Worm (Caenorhabditis elegans) whole organism, L2 larva: Measurements from ENCODE around the gene F40F9.10.

ENCODE experiments used
- C34F6.9 ChIP-seq: fragments of 150-350 bp; optimal IDR thresholded peaks from 2 replicates; lab custom pipeline; 2014; ENCODE audit warnings: missing biosample characterization, missing genetic modification characterization
- F13H6.1 ChIP-seq: sonication (generic microtip); optimal IDR thresholded peaks from 2 replicates; lab custom pipeline; 2016; ENCODE audit warnings: missing genetic modification characterization, missing compliant biosample characterization
- R02D3.7 ChIP-seq: fragments of 150-350 bp; optimal IDR thresholded peaks from 2 replicates; lab custom pipeline; 2014; ENCODE audit warnings: missing biosample characterization, missing genetic modification characterization
- Y55F3AM.14 ChIP-seq: fragments of 200-800 bp; sonication (Bioruptor generic); optimal IDR thresholded peaks from 2 replicates; lab custom pipeline; 2018; ENCODE audit warnings: mild to moderate bottlenecking, missing genetic modification characterization, missing compliant biosample characterization
- ZK546.5 ChIP-seq: sonication (generic microtip); optimal IDR thresholded peaks from 2 replicates; lab custom pipeline; 2017; ENCODE audit warnings: missing biosample characterization, missing genetic modification characterization
- alr-1 ChIP-seq: fragments of 150-350 bp; optimal IDR thresholded peaks from 2 replicates; lab custom pipeline; 2014; ENCODE audit warnings: missing biosample characterization, missing genetic modification characterization
- aly-2 ChIP-seq: fragments of 150-350 bp; optimal IDR thresholded peaks from 2 replicates; lab custom pipeline; 2014; ENCODE audit warnings: missing biosample characterization, missing genetic modification characterization
- ama-1 ChIP-seq: fragments of 150-350 bp; optimal IDR thresholded peaks from 2 replicates; lab custom pipeline; 2018; ENCODE audit warnings: inconsistent platforms
- blmp-1 ChIP-seq: sonication (generic microtip); optimal IDR thresholded peaks from 2 replicates; lab custom pipeline; 2017; ENCODE audit warnings: missing genetic modification characterization, mild to moderate bottlenecking, missing compliant biosample characterization, antibody characterized with exemption, moderate library complexity; ENCODE audit not compliant: insufficient read depth
- ceh-16 ChIP-seq: fragments of 150-350 bp; optimal IDR thresholded peaks from 2 replicates; lab custom pipeline; 2014; ENCODE audit warnings: missing biosample characterization, missing genetic modification characterization
- ceh-82 ChIP-seq: fragments of 150-350 bp; optimal IDR thresholded peaks from 2 replicates; lab custom pipeline; 2014; ENCODE audit warnings: missing biosample characterization, missing genetic modification characterization
- crh-2 ChIP-seq: sonication (generic microtip); optimal IDR thresholded peaks from 2 replicates; lab custom pipeline; 2017; ENCODE audit warnings: missing biosample characterization, missing genetic modification characterization
- dmd-4 ChIP-seq: sonication (generic microtip); optimal IDR thresholded peaks from 2 replicates; lab custom pipeline; 2017; ENCODE audit warnings: missing biosample characterization, missing genetic modification characterization
- egl-27 ChIP-seq: sonication (generic microtip); optimal IDR thresholded peaks from 3 replicates; lab custom pipeline; 2017; ENCODE audit warnings: missing biosample characterization, missing genetic modification reagents, missing genetic modification characterization
- elt-1 ChIP-seq: fragments of 150-350 bp; optimal IDR thresholded peaks from 2 replicates; lab custom pipeline; 2014; ENCODE audit warnings: missing biosample characterization, missing genetic modification characterization
- elt-3 ChIP-seq: sonication (generic microtip); optimal IDR thresholded peaks from 2 replicates; lab custom pipeline; 2017; ENCODE audit warnings: missing biosample characterization, missing genetic modification characterization
- fos-1 ChIP-seq: fragments of 150-350 bp; optimal IDR thresholded peaks from 2 replicates; lab custom pipeline; 2014; ENCODE audit warnings: missing biosample characterization, missing genetic modification characterization
- gmeb-1 ChIP-seq: fragments of 150-350 bp; optimal IDR thresholded peaks from 2 replicates; lab custom pipeline; 2014; ENCODE audit warnings: missing biosample characterization, missing genetic modification characterization
- lin-11 ChIP-seq: fragments of 150-350 bp; sonication (generic microtip); optimal IDR thresholded peaks from 2 replicates; lab custom pipeline; 2014; ENCODE audit warnings: missing biosample characterization, missing genetic modification characterization, inconsistent platforms, mixed read lengths
- lin-13 ChIP-seq: fragments of 150-350 bp; optimal IDR thresholded peaks from 2 replicates; lab custom pipeline; 2014; ENCODE audit warnings: missing biosample characterization, missing genetic modification reagents, missing genetic modification characterization
- lin-39 ChIP-seq: fragments of 150-350 bp; optimal IDR thresholded peaks from 2 replicates; lab custom pipeline; 2014; ENCODE audit warnings: missing biosample characterization, missing genetic modification reagents, missing genetic modification characterization
- lsy-2 ChIP-seq, 2 experiments: fragments of 150-350 bp in 1 of 2; sonication (generic microtip) in 1 of 2; optimal IDR thresholded peaks; 2 replicates each; lab custom pipeline; 2014 to 2017; ENCODE audit warnings: missing biosample characterization in 2 of 2, missing genetic modification characterization in 2 of 2
- mab-5 ChIP-seq: fragments of 150-350 bp; optimal IDR thresholded peaks from 2 replicates; lab custom pipeline; 2014; ENCODE audit warnings: missing biosample characterization, missing genetic modification characterization
- mbf-1 ChIP-seq: sonication (generic microtip); optimal IDR thresholded peaks from 2 replicates; lab custom pipeline; 2017; ENCODE audit warnings: missing biosample characterization, missing genetic modification characterization
- mdl-1 ChIP-seq, 2 experiments: fragments of 150-350 bp in 1 of 2; sonication (generic microtip) in 1 of 2; optimal IDR thresholded peaks; 2 replicates each; lab custom pipeline; 2017; ENCODE audit warnings: missing biosample characterization in 2 of 2, missing genetic modification characterization in 2 of 2
- nhr-10 ChIP-seq: sonication (generic microtip); optimal IDR thresholded peaks from 2 replicates; lab custom pipeline; 2017; ENCODE audit warnings: missing biosample characterization, missing genetic modification characterization
- nhr-11 ChIP-seq: fragments of 150-350 bp; optimal IDR thresholded peaks from 2 replicates; lab custom pipeline; 2014; ENCODE audit warnings: missing biosample characterization, missing genetic modification characterization
- nhr-12 ChIP-seq: fragments of 150-350 bp; optimal IDR thresholded peaks from 2 replicates; lab custom pipeline; 2014; ENCODE audit warnings: missing biosample characterization, missing genetic modification characterization
- nhr-129 ChIP-seq: fragments of 150-350 bp; optimal IDR thresholded peaks from 2 replicates; lab custom pipeline; 2014; ENCODE audit warnings: missing biosample characterization, missing genetic modification characterization
- nhr-21 ChIP-seq: fragments of 150-350 bp; optimal IDR thresholded peaks from 2 replicates; lab custom pipeline; 2014; ENCODE audit warnings: missing biosample characterization, missing genetic modification characterization
- nhr-23 ChIP-seq: fragments of 150-350 bp; optimal IDR thresholded peaks from 2 replicates; lab custom pipeline; 2014; ENCODE audit warnings: missing biosample characterization, missing genetic modification reagents, missing genetic modification characterization
- nhr-237 ChIP-seq: fragments of 150-350 bp; optimal IDR thresholded peaks from 2 replicates; lab custom pipeline; 2014; ENCODE audit warnings: missing biosample characterization, missing genetic modification characterization
- nhr-25 ChIP-seq: fragments of 150-350 bp; sonication (generic microtip); optimal IDR thresholded peaks from 3 replicates; lab custom pipeline; 2014; ENCODE audit warnings: missing biosample characterization, missing genetic modification characterization
- nhr-6 ChIP-seq: fragments of 150-350 bp; optimal IDR thresholded peaks from 2 replicates; lab custom pipeline; 2014; ENCODE audit warnings: missing biosample characterization, missing genetic modification characterization
- nhr-77 ChIP-seq: fragments of 150-350 bp; optimal IDR thresholded peaks from 2 replicates; lab custom pipeline; 2014; ENCODE audit warnings: missing biosample characterization, missing genetic modification characterization
- peb-1 ChIP-seq: fragments of 150-350 bp; optimal IDR thresholded peaks from 2 replicates; lab custom pipeline; 2014; ENCODE audit warnings: missing biosample characterization, missing genetic modification characterization
- sem-4 ChIP-seq: fragments of 150-350 bp; optimal IDR thresholded peaks from 2 replicates; lab custom pipeline; 2014; ENCODE audit warnings: missing biosample characterization, missing genetic modification reagents, missing genetic modification characterization
- skn-1 ChIP-seq: sonication (generic microtip); optimal IDR thresholded peaks from 2 replicates; lab custom pipeline; 2017; ENCODE audit warnings: missing biosample characterization, missing genetic modification characterization
- sma-3 ChIP-seq: sonication (generic microtip); optimal IDR thresholded peaks from 2 replicates; lab custom pipeline; 2016; ENCODE audit warnings: missing genetic modification reagents, missing genetic modification characterization, missing compliant biosample characterization
- sma-9 ChIP-seq, 2 experiments: fragments of 150-350 bp in 1 of 2; sonication (generic microtip) in 1 of 2; optimal IDR thresholded peaks; 2 replicates each; lab custom pipeline; 2014 to 2016; ENCODE audit warnings: missing genetic modification characterization in 2 of 2, mild to moderate bottlenecking in 1 of 2, missing biosample characterization in 1 of 2, missing compliant biosample characterization in 1 of 2, missing genetic modification reagents in 1 of 2, moderate library complexity in 1 of 2
- snpc-4 ChIP-seq: fragments of 150-350 bp; optimal IDR thresholded peaks from 2 replicates; lab custom pipeline; 2014; ENCODE audit warnings: missing biosample characterization, missing genetic modification characterization
- unc-39 ChIP-seq: fragments of 150-350 bp; optimal IDR thresholded peaks from 2 replicates; lab custom pipeline; 2014; ENCODE audit warnings: missing biosample characterization, missing genetic modification characterization
- unc-55 ChIP-seq: fragments of 150-350 bp; sonication (generic microtip); optimal IDR thresholded peaks from 3 replicates; lab custom pipeline; 2014; ENCODE audit warnings: missing biosample characterization, missing genetic modification reagents, missing genetic modification characterization
- unc-62 ChIP-seq: fragments of 150-350 bp; optimal IDR thresholded peaks from 2 replicates; lab custom pipeline; 2014; ENCODE audit warnings: missing biosample characterization, missing genetic modification reagents, missing genetic modification characterization
- zag-1 ChIP-seq: fragments of 150-350 bp; optimal IDR thresholded peaks from 2 replicates; lab custom pipeline; 2014; ENCODE audit warnings: missing biosample characterization, missing genetic modification characterization
- ztf-1 ChIP-seq: fragments of 200-800 bp; sonication (Bioruptor generic); conservative IDR thresholded peaks from 2 replicates; pipeline ENCODE4 v1.3.6; 2022; ENCODE audit warnings: missing genetic modification characterization, missing compliant biosample characterization
- ztf-4 ChIP-seq: fragments of 150-350 bp; optimal IDR thresholded peaks from 2 replicates; lab custom pipeline; 2014; ENCODE audit warnings: missing biosample characterization, missing genetic modification characterization

F40F9.10 gene

ce11 chrV:9750308-9750707, 36.9 kb upstream of the F40F9.10 start, which contains the start of gene F58E6.4:
Gene F58E6.4, minus strand, starts transcription at chrV:9750408.
- TF ChIP-seq ztf-1 (no peak), sma-9 (GFP tag; optimal IDR thresholded peaks at IDR 0.05; lab: Kevin White, UChicago) (no peak), sma-9 (tag; optimal IDR thresholded peaks at IDR 0.05; lab: Kevin White, UChicago) (no peak), mab-5 (tag; lab: Kevin White, UChicago) (no peak), ceh-16 (tag; lab: Kevin White, UChicago) (no peak), gmeb-1 (tag; lab: Kevin White, UChicago) (no peak), peb-1 (no peak), nhr-23 (tag; lab: Kevin White, UChicago) (no peak), ceh-82 (tag; lab: Kevin White, UChicago) (no peak), nhr-129 (tag; lab: Kevin White, UChicago) (no peak), ztf-4 (no peak), nhr-77 (no peak), Y55F3AM.14 (GFP tag; lab: Kevin White, UChicago) (no peak), unc-39 (tag; lab: Kevin White, UChicago) (no peak), dmd-4 (no peak), fos-1 (no peak)

- TF ChIP-seq sem-4 (tag; lab: Kevin White, UChicago) (no peak), nhr-237 (tag; lab: Kevin White, UChicago) (no peak), ZK546.5 (no peak), lin-13 (GFP tag; lab: Kevin White, UChicago) (no peak), mab-5 (tag; lab: Kevin White, UChicago) (no peak), mbf-1 (tag; lab: Kevin White, UChicago) (no peak), ceh-16 (tag; lab: Kevin White, UChicago) (no peak), ceh-82 (tag; lab: Kevin White, UChicago) (no peak), snpc-4 (tag; lab: Kevin White, UChicago) (no peak), egl-27 (tag; lab: Kevin White, UChicago) (no peak), unc-39 (tag; lab: Kevin White, UChicago) (no peak), fos-1 (no peak), nhr-23 (tag; lab: Kevin White, UChicago) (no peak), ztf-4 (no peak)
Observed at ce11 chrV:9744934-9745333, 31.5 kb upstream of the F40F9.10 start, which contains the start of gene F58E6.13. Gene F58E6.13, plus strand, starts transcription at chrV:9745234.

ce11 chrV:9740858-9741257, 27.4 kb upstream of the F40F9.10 start, which contains the start of gene sta-2:
Gene sta-2, plus strand, starts transcription at chrV:9741206.
- no peak for TF ChIP-seq nhr-12 (tag; lab: Kevin White, UChicago)
- TF ChIP-seq Y55F3AM.14 (GFP tag; lab: Kevin White, UChicago): no peak
- no peak for TF ChIP-seq unc-62 (GFP tag; lab: Kevin White, UChicago)
- no peak for TF ChIP-seq nhr-11 (tag; lab: Kevin White, UChicago)
- no peak for TF ChIP-seq elt-1 (tag; lab: Kevin White, UChicago)
- TF ChIP-seq ZK546.5: no peak
- TF ChIP-seq lin-39 (tag; lab: Kevin White, UChicago): no peak
- TF ChIP-seq skn-1 (tag; lab: Kevin White, UChicago): no peak
- no peak for TF ChIP-seq mab-5 (tag; lab: Kevin White, UChicago)
- TF ChIP-seq lin-11 (tag; lab: Kevin White, UChicago): no peak
- TF ChIP-seq nhr-237 (tag; lab: Kevin White, UChicago): no peak
- TF ChIP-seq nhr-10 (tag; lab: Kevin White, UChicago): no peak
- peak; percentile 42 for TF ChIP-seq gmeb-1 (tag; lab: Kevin White, UChicago)
- no peak for TF ChIP-seq R02D3.7 (tag; lab: Kevin White, UChicago)
- no peak for TF ChIP-seq unc-55 (GFP tag; lab: Kevin White, UChicago)
- TF ChIP-seq crh-2 (tag; lab: Kevin White, UChicago): peak; percentile 22
- TF ChIP-seq nhr-25 (tag; lab: Kevin White, UChicago): peak; percentile 81
- TF ChIP-seq ztf-4: peak; percentile 36
- no peak for TF ChIP-seq mbf-1 (tag; lab: Kevin White, UChicago)
- TF ChIP-seq ama-1 (lab: Kevin White, UChicago): no peak
- TF ChIP-seq dmd-4: no peak
- TF ChIP-seq zag-1 (tag; lab: Kevin White, UChicago): no peak
- TF ChIP-seq ceh-16 (tag; lab: Kevin White, UChicago): no peak
- TF ChIP-seq blmp-1 (tag; lab: Kevin White, UChicago): peak; percentile 80
- TF ChIP-seq lin-13 (GFP tag; lab: Kevin White, UChicago): no peak
- no peak for TF ChIP-seq unc-39 (tag; lab: Kevin White, UChicago)
- no peak for TF ChIP-seq F13H6.1 (tag; lab: Kevin White, UChicago)
- TF ChIP-seq aly-2 (tag; lab: Kevin White, UChicago): no peak
- TF ChIP-seq nhr-6 (tag; lab: Kevin White, UChicago): peak; percentile 3
- TF ChIP-seq alr-1 (tag; lab: Kevin White, UChicago): no peak
- no peak for TF ChIP-seq nhr-23 (tag; lab: Kevin White, UChicago)
- no peak for TF ChIP-seq ceh-82 (tag; lab: Kevin White, UChicago)
- TF ChIP-seq elt-3 (tag; lab: Kevin White, UChicago): no peak
- no peak for TF ChIP-seq nhr-21 (tag; lab: Kevin White, UChicago)
- no peak for TF ChIP-seq mdl-1 (tag; optimal IDR thresholded peaks at IDR 0.05; lab: Kevin White, UChicago)
- TF ChIP-seq lsy-2 (tag; optimal IDR thresholded peaks at IDR 0.05; lab: Kevin White, UChicago): no peak
- TF ChIP-seq egl-27 (tag; lab: Kevin White, UChicago): no peak
- peak; percentile 16 for TF ChIP-seq sma-9 (GFP tag; optimal IDR thresholded peaks at IDR 0.05; lab: Kevin White, UChicago)
- TF ChIP-seq sma-9 (tag; optimal IDR thresholded peaks at IDR 0.05; lab: Kevin White, UChicago): no peak
- no peak for TF ChIP-seq ztf-1
- peak; percentile 72 for TF ChIP-seq sma-3 (GFP tag; lab: Kevin White, UChicago)
- TF ChIP-seq snpc-4 (tag; lab: Kevin White, UChicago): no peak
- no peak for TF ChIP-seq C34F6.9
- peak; percentile 83 for TF ChIP-seq fos-1
